Fruit fly (Drosophila melanogaster): ENCODE results near the gene CG13124.

DNA sequence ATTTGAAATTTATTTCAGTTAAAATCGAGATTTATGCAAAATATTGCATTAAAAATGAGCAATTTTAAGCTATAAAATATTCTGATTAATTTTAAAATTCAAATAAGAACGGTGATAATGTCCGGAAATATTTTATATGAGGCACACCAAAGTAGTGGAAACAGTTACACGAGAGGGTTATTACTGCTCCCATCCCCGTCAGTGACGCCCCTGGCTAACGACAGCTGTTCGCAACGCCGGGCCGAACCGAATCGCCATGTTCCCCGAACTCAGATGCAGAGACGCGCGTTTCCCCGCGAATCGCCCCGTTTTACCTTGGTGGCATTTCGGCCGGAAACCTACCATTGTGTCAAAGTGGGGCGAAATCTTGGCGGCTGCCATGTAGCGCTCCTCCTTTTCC is 3.4 kb upstream of the CG13124 start:
- TF ChIP-seq usp (GFP tag; optimal IDR thresholded peaks at IDR 0.05), result no peak
- TF ChIP-seq Rel (GFP tag; optimal IDR thresholded peaks at IDR 0.05), result no peak
- peak; percentile 87 for TF ChIP-seq Rel (tag; optimal IDR thresholded peaks at IDR 0.05)
- TF ChIP-seq foxo (GFP tag; optimal IDR thresholded peaks at IDR 0.05), result peak in 1 of 2 experiments; percentile 28
- TF ChIP-seq Vsx2 (GFP tag; optimal IDR thresholded peaks at IDR 0.05; ENCODE audit: partially characterized antibody), result no peak
- TF ChIP-seq OdsH (GFP tag; optimal IDR thresholded peaks at IDR 0.05), result no peak
- TF ChIP-seq lola (GFP tag; optimal IDR thresholded peaks at IDR 0.05), result no peak
- TF ChIP-seq br (GFP tag; optimal IDR thresholded peaks at IDR 0.05), result no peak
